Worm (Caenorhabditis elegans) whole organism, mixed stage, embryonic: ENCODE results near the gene cyp-33E1.

Source experiments
- bed-3 ChIP-seq: fragments of 200-800 bp; sonication (Bioruptor generic); optimal IDR thresholded peaks from 3 replicates; lab custom pipeline; 2018; ENCODE audit warnings: mild to moderate bottlenecking, missing genetic modification characterization, moderate library complexity, missing compliant biosample characterization
- ceh-39 ChIP-seq: fragments of 150-350 bp; optimal IDR thresholded peaks from 2 replicates; lab custom pipeline; 2014; ENCODE audit warnings: missing biosample characterization, missing genetic modification characterization
- ceh-43 ChIP-seq: fragments of 200-800 bp; sonication (Bioruptor generic); optimal IDR thresholded peaks from 2 replicates; lab custom pipeline; 2018; ENCODE audit warnings: mild to moderate bottlenecking, missing genetic modification characterization, moderate library complexity, missing compliant biosample characterization
- ceh-83 ChIP-seq: fragments of 200-800 bp; sonication (Bioruptor generic); optimal IDR thresholded peaks from 2 replicates; lab custom pipeline; 2018; ENCODE audit warnings: mild to moderate bottlenecking, missing genetic modification characterization, missing compliant biosample characterization
- ces-1 ChIP-seq: fragments of 150-350 bp; optimal IDR thresholded peaks from 2 replicates; lab custom pipeline; 2014; ENCODE audit warnings: missing biosample characterization, missing genetic modification reagents, missing genetic modification characterization
- cnd-1 ChIP-seq: fragments of 200-800 bp; sonication (Bioruptor generic); optimal IDR thresholded peaks from 2 replicates; lab custom pipeline; 2018; ENCODE audit warnings: mild to moderate bottlenecking, missing genetic modification characterization, missing compliant biosample characterization
- drap-1 ChIP-seq: fragments of 200-800 bp; sonication (Bioruptor generic); optimal IDR thresholded peaks from 3 replicates; lab custom pipeline; 2018; ENCODE audit warnings: mild to moderate bottlenecking, missing genetic modification characterization, missing compliant biosample characterization
- elt-1 ChIP-seq: sonication (generic microtip); optimal IDR thresholded peaks from 2 replicates; lab custom pipeline; 2017; ENCODE audit warnings: missing genetic modification characterization, mild to moderate bottlenecking, missing compliant biosample characterization, antibody characterized with exemption, moderate library complexity, borderline replicate concordance; ENCODE audit not compliant: insufficient read depth
- elt-3 ChIP-seq: fragments of 150-350 bp; optimal IDR thresholded peaks from 2 replicates; lab custom pipeline; 2014; ENCODE audit warnings: missing biosample characterization, missing genetic modification characterization
- flh-1 ChIP-seq: fragments of 200-800 bp; sonication (Bioruptor generic); optimal IDR thresholded peaks from 2 replicates; lab custom pipeline; 2018; ENCODE audit warnings: mild to moderate bottlenecking, missing genetic modification characterization, moderate library complexity, missing compliant biosample characterization
- ham-2 ChIP-seq: fragments of 200-800 bp; sonication (Bioruptor generic); optimal IDR thresholded peaks from 2 replicates; lab custom pipeline; 2018; ENCODE audit warnings: mild to moderate bottlenecking, missing genetic modification characterization, missing compliant biosample characterization
- hlh-1 ChIP-seq: fragments of 150-350 bp; optimal IDR thresholded peaks from 2 replicates; lab custom pipeline; 2014; ENCODE audit warnings: missing biosample characterization, missing genetic modification reagents, missing genetic modification characterization
- lin-13 ChIP-seq: fragments of 150-350 bp; optimal IDR thresholded peaks from 2 replicates; lab custom pipeline; 2014; ENCODE audit warnings: missing biosample characterization, missing genetic modification characterization
- lin-32 ChIP-seq: fragments of 200-800 bp; sonication (Bioruptor generic); optimal IDR thresholded peaks from 2 replicates; lab custom pipeline; 2018; ENCODE audit warnings: mild to moderate bottlenecking, missing genetic modification characterization, missing compliant biosample characterization
- lsy-2 ChIP-seq: fragments of 150-350 bp; optimal IDR thresholded peaks from 2 replicates; lab custom pipeline; 2014; ENCODE audit warnings: missing biosample characterization, missing genetic modification characterization
- mab-5 ChIP-seq: fragments of 150-350 bp; optimal IDR thresholded peaks from 2 replicates; lab custom pipeline; 2014; ENCODE audit warnings: missing biosample characterization, missing genetic modification characterization
- mls-2 ChIP-seq: sonication (generic microtip); optimal IDR thresholded peaks from 2 replicates; lab custom pipeline; 2016; ENCODE audit warnings: mild to moderate bottlenecking, missing genetic modification characterization, moderate library complexity, missing compliant biosample characterization
- nhr-12 ChIP-seq: fragments of 150-350 bp; optimal IDR thresholded peaks from 2 replicates; lab custom pipeline; 2014; ENCODE audit warnings: missing biosample characterization, missing genetic modification characterization
- nhr-237 ChIP-seq: fragments of 150-350 bp; optimal IDR thresholded peaks from 2 replicates; lab custom pipeline; 2014; ENCODE audit warnings: missing biosample characterization, missing genetic modification characterization
- nhr-28 ChIP-seq: fragments of 150-350 bp; optimal IDR thresholded peaks from 2 replicates; lab custom pipeline; 2014; ENCODE audit warnings: missing biosample characterization, missing genetic modification characterization
- nhr-76 ChIP-seq: sonication (generic microtip); optimal IDR thresholded peaks from 2 replicates; lab custom pipeline; 2017; ENCODE audit warnings: missing biosample characterization, missing genetic modification characterization
- pha-4 ChIP-seq: fragments of 150-350 bp; optimal IDR thresholded peaks from 2 replicates; lab custom pipeline; 2018; ENCODE audit warnings: missing biosample characterization, missing genetic modification reagents, missing genetic modification characterization
- sem-2 ChIP-seq: fragments of 200-800 bp; sonication (Bioruptor generic); optimal IDR thresholded peaks from 2 replicates; lab custom pipeline; 2018; ENCODE audit warnings: mild to moderate bottlenecking, missing genetic modification characterization, missing compliant biosample characterization
- snpc-4 ChIP-seq: fragments of 150-350 bp; optimal IDR thresholded peaks from 2 replicates; lab custom pipeline; 2014; ENCODE audit warnings: missing biosample characterization, missing genetic modification characterization
- tbx-8 ChIP-seq: fragments of 200-800 bp; sonication (Bioruptor generic); optimal IDR thresholded peaks from 2 replicates; lab custom pipeline; 2018; ENCODE audit warnings: mild to moderate bottlenecking, missing genetic modification characterization, moderate library complexity, missing compliant biosample characterization
- unc-120 ChIP-seq: sonication (generic microtip); optimal IDR thresholded peaks from 2 replicates; lab custom pipeline; 2017; ENCODE audit warnings: missing genetic modification characterization, missing compliant biosample characterization; ENCODE audit not compliant: poor library complexity, severe bottlenecking
- unc-39 ChIP-seq: fragments of 150-350 bp; optimal IDR thresholded peaks from 2 replicates; lab custom pipeline; 2014; ENCODE audit warnings: missing biosample characterization, missing genetic modification characterization
- unc-62 ChIP-seq: fragments of 150-350 bp; optimal IDR thresholded peaks from 2 replicates; lab custom pipeline; 2014; ENCODE audit warnings: missing biosample characterization, missing genetic modification reagents, missing genetic modification characterization
- zip-8 ChIP-seq: fragments of 150-350 bp; optimal IDR thresholded peaks from 2 replicates; lab custom pipeline; 2014; ENCODE audit warnings: missing biosample characterization, missing genetic modification characterization
- ztf-11 ChIP-seq: fragments of 150-350 bp; optimal IDR thresholded peaks from 2 replicates; lab custom pipeline; 2014; ENCODE audit warnings: missing biosample characterization, missing genetic modification characterization

The cyp-33E1 gene

DNA sequence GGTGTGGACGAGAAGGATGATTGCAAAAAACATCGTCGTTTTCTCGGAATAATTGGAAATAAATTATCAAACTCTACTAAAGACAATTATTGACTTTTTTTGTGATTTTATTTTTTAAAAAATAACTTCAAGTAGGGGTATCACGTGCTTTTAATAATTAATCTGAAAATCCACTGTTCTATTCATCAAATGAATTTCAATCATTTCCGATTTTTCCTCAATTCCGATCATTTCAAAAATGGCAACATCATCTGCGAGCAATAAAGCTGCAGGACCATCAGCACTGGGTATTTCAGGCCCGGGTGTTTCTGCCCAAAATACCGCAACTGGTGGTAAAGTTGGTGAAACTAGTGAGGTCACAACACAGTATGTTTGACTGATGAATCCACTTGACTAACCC, 31.4 kb downstream of the cyp-33E1 start, which contains the start of the genes F42A9.7 and F42A9.3:
F42A9.7 (minus strand) TSS at position 101 of the 400 bp plus-strand sequence.
F42A9.3 (plus strand) TSS at position 214 of the 400 bp plus-strand sequence.
- TF ChIP-seq ces-1 (GFP tag; lab: Kevin White, UChicago) (no peak), nhr-76 (tag; lab: Kevin White, UChicago) (no peak), ceh-83 (GFP tag; lab: Kevin White, UChicago) (no peak), lsy-2 (tag; lab: Kevin White, UChicago) (no peak), tbx-8 (GFP tag; lab: Kevin White, UChicago) (no peak), lin-13 (no peak), mab-5 (tag; lab: Kevin White, UChicago) (no peak), unc-39 (tag; lab: Kevin White, UChicago) (no peak)

ce11 chrIV:8615314-8615713, 33.1 kb downstream of the cyp-33E1 start:
- no peak for TF ChIP-seq nhr-28 (tag; lab: Kevin White, UChicago)
- TF ChIP-seq flh-1, result no peak
- no peak for TF ChIP-seq ceh-43 (GFP tag; lab: Kevin White, UChicago)
- no peak for TF ChIP-seq unc-62 (GFP tag; lab: Kevin White, UChicago)
- no peak for TF ChIP-seq bed-3 (GFP tag; lab: Kevin White, UChicago)
- TF ChIP-seq lin-13, result no peak
- TF ChIP-seq tbx-8 (GFP tag; lab: Kevin White, UChicago), result no peak
- no peak for TF ChIP-seq nhr-12 (tag; lab: Kevin White, UChicago)
- no peak for TF ChIP-seq sem-2 (GFP tag; lab: Kevin White, UChicago)
- no peak for TF ChIP-seq unc-39 (tag; lab: Kevin White, UChicago)
- TF ChIP-seq drap-1, result no peak
- no peak for TF ChIP-seq mls-2
- TF ChIP-seq ceh-39 (tag; lab: Kevin White, UChicago), result no peak
- TF ChIP-seq nhr-237 (tag; lab: Kevin White, UChicago), result no peak
- TF ChIP-seq, all 35 proteins: peak for 0

DNA sequence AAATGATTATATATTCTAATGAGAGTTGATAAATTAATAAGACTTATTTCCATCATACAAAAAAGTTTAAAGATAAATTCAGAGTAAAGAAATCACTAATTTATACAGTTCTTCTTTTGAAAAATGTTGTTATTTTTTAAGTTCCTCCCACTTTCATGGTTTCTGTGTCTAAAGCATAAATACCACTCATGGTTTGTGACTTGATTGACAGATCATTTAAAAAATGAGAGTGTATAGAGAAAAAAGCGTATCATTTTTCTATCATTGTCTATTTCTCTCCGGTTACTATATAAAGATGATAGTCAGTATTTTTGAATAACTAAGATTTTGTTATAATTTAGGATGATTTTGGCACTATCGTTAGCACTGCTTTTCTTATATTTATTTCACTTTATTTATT, 33.7 kb downstream of the cyp-33E1 start, which contains the start of gene cyp-33E3:
cyp-33E3 (plus strand) TSS at position 316 of the 400 bp plus-strand sequence.
- TF ChIP-seq nhr-237 (tag; lab: Kevin White, UChicago) (no peak), mab-5 (tag; lab: Kevin White, UChicago) (no peak), sem-2 (GFP tag; lab: Kevin White, UChicago) (no peak), mls-2 (no peak), ces-1 (GFP tag; lab: Kevin White, UChicago) (no peak), pha-4 (tag; lab: Kevin White, UChicago) (no peak), flh-1 (no peak), lin-13 (no peak), lin-32 (GFP tag; lab: Kevin White, UChicago) (no peak), cnd-1 (no peak), ztf-11 (no peak), unc-62 (GFP tag; lab: Kevin White, UChicago) (no peak), ham-2 (no peak), hlh-1 (tag; lab: Kevin White, UChicago) (no peak), zip-8 (tag; lab: Kevin White, UChicago) (no peak), ceh-83 (GFP tag; lab: Kevin White, UChicago) (no peak), elt-1 (no peak), unc-120 (tag; lab: Kevin White, UChicago) (no peak), elt-3 (tag; lab: Kevin White, UChicago) (no peak)

DNA sequence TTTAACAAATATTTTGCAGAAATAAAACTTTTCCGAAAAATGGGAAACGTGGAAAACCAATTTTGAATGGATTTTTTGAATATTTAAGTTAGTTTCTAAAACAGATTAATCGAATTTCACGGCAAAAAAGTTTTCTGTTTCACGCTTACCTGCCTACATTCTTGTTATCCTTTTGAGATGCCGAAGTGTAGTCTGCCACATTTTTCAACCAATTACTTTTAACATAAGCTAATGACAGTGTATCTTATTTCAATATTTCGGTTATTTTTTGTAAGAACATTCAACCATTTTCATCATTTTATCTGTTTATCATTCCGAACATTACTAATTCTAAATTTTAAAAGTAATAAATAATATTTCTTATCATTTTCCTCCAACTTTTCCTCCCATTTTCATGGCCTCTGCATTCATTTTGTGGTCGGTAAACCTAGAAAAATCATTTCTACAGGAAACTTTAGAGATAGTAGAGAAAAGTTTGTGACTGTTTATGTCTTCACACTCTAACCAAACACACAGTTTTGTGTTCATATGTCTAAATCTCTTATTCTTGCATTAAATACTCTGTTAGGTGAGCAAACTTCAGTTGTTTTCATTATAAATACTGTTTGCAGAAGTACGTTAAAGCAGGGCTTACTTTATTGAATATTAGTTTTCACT, 36.4 kb downstream of the cyp-33E1 start, which contains the start of the genes F42A9.17 and cyp-33E2:
F42A9.17 (minus strand) TSS at position 51 of the 657 bp plus-strand sequence.
cyp-33E2 (plus strand) TSS at position 449 of the 657 bp plus-strand sequence.
- TF ChIP-seq ces-1 (GFP tag; lab: Kevin White, UChicago), result no peak
- TF ChIP-seq ceh-43 (GFP tag; lab: Kevin White, UChicago), result no peak
- TF ChIP-seq snpc-4 (tag; lab: Kevin White, UChicago), result no peak
- no peak for TF ChIP-seq drap-1
- no peak for TF ChIP-seq ceh-83 (GFP tag; lab: Kevin White, UChicago)
- no peak for TF ChIP-seq lin-13
- TF ChIP-seq zip-8 (tag; lab: Kevin White, UChicago), result no peak
- TF ChIP-seq hlh-1 (tag; lab: Kevin White, UChicago), result no peak
- TF ChIP-seq ceh-39 (tag; lab: Kevin White, UChicago), result no peak
- no peak for TF ChIP-seq ham-2
- no peak for TF ChIP-seq mls-2
- no peak for TF ChIP-seq unc-39 (tag; lab: Kevin White, UChicago)
- TF ChIP-seq bed-3 (GFP tag; lab: Kevin White, UChicago), result no peak
